Worm (Caenorhabditis elegans): ENCODE data around the gene C03H5.4.

ce11 chrII:418782-419181, 43.7 kb downstream of the C03H5.4 start, which contains the start of gene C24H12.6:
- TF ChIP-seq ztf-29 (GFP tag; IDR thresholded peaks at IDR 0.05) (no peak), ref-1 (GFP tag; conservative IDR thresholded peaks at IDR 0.05) (no peak), flt-1 (GFP tag; IDR thresholded peaks at IDR 0.05) (no peak)

All from whole organism, midembryonic.